1 fruit fly cellular context compared by ENCODE assay signal in the genomic region with DNA sequence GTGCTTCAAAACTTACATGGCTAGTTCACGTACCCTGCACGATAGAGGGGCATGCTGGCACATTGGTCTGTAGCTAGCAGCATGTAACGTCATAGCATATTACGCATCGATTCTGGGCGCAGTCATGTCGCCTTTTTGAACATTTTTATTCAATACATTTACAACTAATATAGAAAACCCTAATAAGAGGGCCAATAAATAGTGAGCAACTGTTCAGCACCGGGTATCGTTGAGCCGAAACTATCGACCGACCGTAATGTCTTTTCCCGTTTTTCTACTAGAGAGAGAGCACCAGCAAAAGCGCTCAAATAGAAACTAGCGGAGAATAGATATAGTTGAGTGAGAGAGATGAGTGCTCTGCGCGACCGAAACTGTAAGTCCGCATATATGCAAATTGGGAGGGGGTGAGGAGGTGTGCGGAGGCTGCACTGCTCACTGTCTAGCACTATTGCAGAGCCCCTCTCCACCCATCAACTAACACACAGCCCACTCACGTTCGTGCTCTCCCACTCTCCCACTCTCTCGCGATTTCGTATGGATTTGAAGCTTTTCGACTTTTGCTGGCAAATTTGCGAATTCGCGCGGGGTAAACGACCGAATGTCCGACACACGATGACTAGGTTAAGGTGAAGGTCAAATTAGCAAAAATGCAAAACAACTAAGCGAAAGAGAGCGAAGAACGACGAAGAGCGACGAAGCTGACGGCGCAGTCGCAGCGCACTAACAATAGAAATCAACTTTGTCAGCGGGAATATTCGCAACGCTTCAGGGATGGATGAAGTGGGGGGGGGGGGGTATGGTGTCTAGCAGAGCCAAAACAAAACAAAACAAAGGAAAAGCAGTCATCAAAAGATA.
TF ChIP-seq lines count a peak whose summit lies in the region.

No protein-coding gene starts in this region.

TF ChIP-seq in whole organism, embryonic, 481 proteins besides CTCF, POLR2A, EP300 and RAD21 (continued from another document and continues in another):
- TF ChIP-seq CG18619 (GFP tag; optimal IDR thresholded peaks at IDR 0.05; lab: Kevin White, UChicago) (peak; percentile 79), ac (GFP tag; optimal IDR thresholded peaks at IDR 0.05; lab: Kevin White, UChicago) (no peak), CG15011 (GFP tag; optimal IDR thresholded peaks at IDR 0.05; lab: Kevin White, UChicago) (peak; percentile 14), CG34422 (GFP tag; IDR thresholded peaks at IDR 0.05; lab: Robert Waterston, UW) (peak; percentile 86), NC2α (GFP tag; optimal IDR thresholded peaks at IDR 0.05; lab: Kevin White, UChicago) (peak; percentile 17), p53 (GFP tag; optimal IDR thresholded peaks at IDR 0.05; lab: Kevin White, UChicago) (peak; percentile 73), bigmax (GFP tag; optimal IDR thresholded peaks at IDR 0.05; lab: Kevin White, UChicago) (no peak), bab2 (GFP tag; optimal IDR thresholded peaks at IDR 0.05; lab: Kevin White, UChicago) (peak; percentile 84), D19A (tag; optimal IDR thresholded peaks at IDR 0.05; lab: Kevin White, UChicago) (peak; percentile 59), CG7372 (GFP tag; IDR thresholded peaks at IDR 0.05; lab: Robert Waterston, UW) (peak; percentile 50), HmgD (GFP tag; optimal IDR thresholded peaks at IDR 0.05; lab: Kevin White, UChicago) (peak; percentile 52), unc-4 (GFP tag; IDR thresholded peaks at IDR 0.05; lab: Robert Waterston, UW; ENCODE audit: partially characterized antibody) (0 out of 2 replicates have a peak, but pooled peaks have one; percentile 29), sens-2 (GFP tag; IDR thresholded peaks at IDR 0.05; lab: Robert Waterston, UW) (no peak), yki (optimal IDR thresholded peaks at IDR 0.05; lab: Kevin White, UChicago) (no peak), Bdp1 (GFP tag; optimal IDR thresholded peaks at IDR 0.05; lab: Kevin White, UChicago) (peak; percentile 46), CG18476 (GFP tag; optimal IDR thresholded peaks at IDR 0.05; lab: Kevin White, UChicago) (peak; percentile 71), oc (tag; optimal IDR thresholded peaks at IDR 0.05; lab: Kevin White, UChicago) (peak; percentile 59), Dfd (GFP tag; optimal IDR thresholded peaks at IDR 0.05; lab: Kevin White, UChicago) (no peak), exex (tag; optimal IDR thresholded peaks at IDR 0.05; lab: Kevin White, UChicago) (peak; percentile 21), CG5953 (GFP tag; IDR thresholded peaks at IDR 0.05; lab: Robert Waterston, UW) (peak; percentile 72), B-H1 (GFP tag; IDR thresholded peaks at IDR 0.05; lab: Robert Waterston, UW) (peak; percentile 78), CG13775 (GFP tag; optimal IDR thresholded peaks at IDR 0.05; lab: Kevin White, UChicago) (peak; percentile 69), CG4360 (GFP tag; IDR thresholded peaks at IDR 0.05; lab: Robert Waterston, UW) (no peak), Scr (GFP tag; IDR thresholded peaks at IDR 0.05; lab: Robert Waterston, UW; ENCODE audit: partially characterized antibody) (no peak), CG14710 (tag; optimal IDR thresholded peaks at IDR 0.05; lab: Kevin White, UChicago) (peak; percentile 9), CG2120 (GFP tag; optimal IDR thresholded peaks at IDR 0.05; lab: Kevin White, UChicago) (peak; percentile 95), Hsf (GFP tag; optimal IDR thresholded peaks at IDR 0.05; lab: Kevin White, UChicago) (peak; percentile 86), dm (GFP tag; optimal IDR thresholded peaks at IDR 0.05; lab: Kevin White, UChicago) (peak; percentile 61), Ptx1 (GFP tag; IDR thresholded peaks at IDR 0.05; lab: Robert Waterston, UW) (peak; percentile 90), CG15269 (tag; optimal IDR thresholded peaks at IDR 0.05; lab: Kevin White, UChicago) (peak; percentile 82), CG9876 (GFP tag; optimal IDR thresholded peaks at IDR 0.05; lab: Kevin White, UChicago) (peak; percentile 65), CG18262 (tag; optimal IDR thresholded peaks at IDR 0.05; lab: Kevin White, UChicago) (peak; percentile 62), CoRest (tag; optimal IDR thresholded peaks at IDR 0.05; lab: Kevin White, UChicago) (peak; percentile 83), CG12942 (GFP tag; optimal IDR thresholded peaks at IDR 0.05; lab: Kevin White, UChicago) (peak; percentile 75), stwl (tag; optimal IDR thresholded peaks at IDR 0.05; lab: Kevin White, UChicago) (no peak), MESR4 (GFP tag; optimal IDR thresholded peaks at IDR 0.05; lab: Kevin White, UChicago) (no peak), CG10431 (GFP tag; optimal IDR thresholded peaks at IDR 0.05; lab: Kevin White, UChicago) (peak; percentile 34), pnt (GFP tag; optimal IDR thresholded peaks at IDR 0.05; lab: Kevin White, UChicago) (peak; percentile 81), CG7963 (GFP tag; IDR thresholded peaks at IDR 0.05; lab: Robert Waterston, UW; ENCODE audit: partially characterized antibody) (no peak), ERR (GFP tag; optimal IDR thresholded peaks at IDR 0.05; lab: Kevin White, UChicago) (peak; percentile 72), lilli (GFP tag; optimal IDR thresholded peaks at IDR 0.05; lab: Kevin White, UChicago) (peak; percentile 91), CHES-1-like (GFP tag; optimal IDR thresholded peaks at IDR 0.05; lab: Kevin White, UChicago) (peak; percentile 80), crc (GFP tag; optimal IDR thresholded peaks at IDR 0.05; lab: Kevin White, UChicago) (peak; percentile 75), cato (GFP tag; optimal IDR thresholded peaks at IDR 0.05; lab: Kevin White, UChicago; ENCODE audit: borderline replicate concordance) (peak; percentile 62), pum (GFP tag; optimal IDR thresholded peaks at IDR 0.05; lab: Kevin White, UChicago) (peak; percentile 80), inv (GFP tag; IDR thresholded peaks at IDR 0.05; lab: Robert Waterston, UW; ENCODE audit: partially characterized antibody) (no peak), klu (GFP tag; IDR thresholded peaks at IDR 0.05; lab: Robert Waterston, UW) (peak; percentile 68), NfI (GFP tag; optimal IDR thresholded peaks at IDR 0.05; lab: Kevin White, UChicago) (peak; percentile 73), tna (GFP tag; IDR thresholded peaks at IDR 0.05; lab: Robert Waterston, UW; ENCODE audit: partially characterized antibody) (no peak), ase (GFP tag; IDR thresholded peaks at IDR 0.05; lab: Robert Waterston, UW) (peak; percentile 76; the same call in 2 of the 3 replicates), dati (GFP tag; IDR thresholded peaks at IDR 0.05; lab: Robert Waterston, UW) (no peak; the same call in 1 of the 2 replicates), insv (GFP tag; optimal IDR thresholded peaks at IDR 0.05; lab: Kevin White, UChicago) (no peak), br (optimal IDR thresholded peaks at IDR 0.05; lab: Kevin White, UChicago) (no peak), CG32772 (GFP tag; IDR thresholded peaks at IDR 0.05; lab: Robert Waterston, UW) (peak; percentile 74), CG17385 (GFP tag; optimal IDR thresholded peaks at IDR 0.05; lab: Kevin White, UChicago) (peak; percentile 59), peb (GFP tag; IDR thresholded peaks at IDR 0.05; lab: Robert Waterston, UW) (peak; percentile 74), CG6272 (GFP tag; IDR thresholded peaks at IDR 0.05; lab: Robert Waterston, UW) (peak; percentile 82), ssp (GFP tag; IDR thresholded peaks at IDR 0.05; lab: Robert Waterston, UW) (peak; percentile 73), Rx (GFP tag; IDR thresholded peaks at IDR 0.05; lab: Robert Waterston, UW) (peak; percentile 78), chinmo (GFP tag; IDR thresholded peaks at IDR 0.05; lab: Robert Waterston, UW; ENCODE audit: partially characterized antibody) (peak; percentile 82; the same call in 3 of the 4 replicates), otp (GFP tag; IDR thresholded peaks at IDR 0.05; lab: Robert Waterston, UW) (peak; percentile 41; the same call in 1 of the 3 replicates), Chrac-16 (GFP tag; optimal IDR thresholded peaks at IDR 0.05; lab: Kevin White, UChicago) (peak; percentile 83), Doc3 (GFP tag; IDR thresholded peaks at IDR 0.05; lab: Robert Waterston, UW; ENCODE audit: partially characterized antibody) (no peak), CG15601 (tag; optimal IDR thresholded peaks at IDR 0.05; lab: Kevin White, UChicago) (no peak), CG18764 (GFP tag; optimal IDR thresholded peaks at IDR 0.05; lab: Kevin White, UChicago) (peak; percentile 30), Hmx (GFP tag; optimal IDR thresholded peaks at IDR 0.05; lab: Kevin White, UChicago) (peak; percentile 52), sob (GFP tag; IDR thresholded peaks at IDR 0.05; lab: Robert Waterston, UW) (peak; percentile 88), ci (GFP tag; IDR thresholded peaks at IDR 0.05; lab: Robert Waterston, UW) (peak; percentile 75; the same call in 2 of the 3 replicates), Dek (tag; optimal IDR thresholded peaks at IDR 0.05; lab: Kevin White, UChicago) (peak; percentile 69), CG6791 (GFP tag; IDR thresholded peaks at IDR 0.05; lab: Robert Waterston, UW; ENCODE audit: partially characterized antibody) (no peak), sug (tag; optimal IDR thresholded peaks at IDR 0.05; lab: Kevin White, UChicago) (peak; percentile 63), CG1792 (GFP tag; optimal IDR thresholded peaks at IDR 0.05; lab: Kevin White, UChicago) (peak; percentile 79), disco-r (GFP tag; optimal IDR thresholded peaks at IDR 0.05; lab: Kevin White, UChicago) (peak; percentile 62), sim (GFP tag; IDR thresholded peaks at IDR 0.05; lab: Robert Waterston, UW) (no peak), CG12104 (GFP tag; optimal IDR thresholded peaks at IDR 0.05; lab: Kevin White, UChicago) (no peak), zf30C (GFP tag; optimal IDR thresholded peaks at IDR 0.05; lab: Kevin White, UChicago) (no peak), org-1 (GFP tag; optimal IDR thresholded peaks at IDR 0.05; lab: Kevin White, UChicago) (peak; percentile 71), Hr39 (optimal IDR thresholded peaks at IDR 0.05; lab: Kevin White, UChicago) (no peak), onecut (GFP tag; IDR thresholded peaks at IDR 0.05; lab: Robert Waterston, UW) (peak; percentile 50), Rfx (GFP tag; IDR thresholded peaks at IDR 0.05; lab: Robert Waterston, UW) (peak; percentile 91), Poxn (GFP tag; IDR thresholded peaks at IDR 0.05; lab: Robert Waterston, UW) (0 out of 2 replicates have a peak, but pooled peaks have one; percentile 4), CG9932 (GFP tag; IDR thresholded peaks at IDR 0.05; lab: Robert Waterston, UW) (peak; percentile 89), Max (GFP tag; optimal IDR thresholded peaks at IDR 0.05; lab: Kevin White, UChicago) (peak; percentile 62), Gsc (GFP tag; IDR thresholded peaks at IDR 0.05; lab: Robert Waterston, UW) (peak; percentile 48; the same call in 1 of the 2 replicates), emc (GFP tag; optimal IDR thresholded peaks at IDR 0.05; lab: Kevin White, UChicago) (peak; percentile 63), Ets65A (GFP tag; lab: Kevin White, UChicago) (peak; percentile 97), Stat92E (GFP tag; optimal IDR thresholded peaks at IDR 0.05; lab: Kevin White, UChicago) (no peak), danr (GFP tag; IDR thresholded peaks at IDR 0.05; lab: Robert Waterston, UW) (peak; percentile 65), PHDP (tag; optimal IDR thresholded peaks at IDR 0.05; lab: Kevin White, UChicago) (peak; percentile 87), CG11247 (GFP tag; IDR thresholded peaks at IDR 0.05; lab: Robert Waterston, UW) (peak; percentile 81), al (GFP tag; IDR thresholded peaks at IDR 0.05; lab: Robert Waterston, UW) (peak; percentile 87), CG11695 (GFP tag; IDR thresholded peaks at IDR 0.05; lab: Robert Waterston, UW) (peak; percentile 80), CG9817 (tag; optimal IDR thresholded peaks at IDR 0.05; lab: Kevin White, UChicago) (peak; percentile 80), CG16813 (GFP tag; IDR thresholded peaks at IDR 0.05; lab: Robert Waterston, UW; ENCODE audit: partially characterized antibody) (no peak), Dad (GFP tag; optimal IDR thresholded peaks at IDR 0.05; lab: Kevin White, UChicago) (peak; percentile 81), Kr (GFP tag; optimal IDR thresholded peaks at IDR 0.05; lab: Kevin White, UChicago) (no peak), hkb (optimal IDR thresholded peaks at IDR 0.05; lab: Kevin White, UChicago) (no peak), hkb (GFP tag; IDR thresholded peaks at IDR 0.05; lab: Robert Waterston, UW) (peak; percentile 81), Optix (GFP tag; IDR thresholded peaks at IDR 0.05; lab: Robert Waterston, UW) (peak; percentile 79; the same call in 2 of the 3 replicates), Ssrp (tag; optimal IDR thresholded peaks at IDR 0.05; lab: Kevin White, UChicago) (peak; percentile 69), CG9215 (GFP tag; IDR thresholded peaks at IDR 0.05; lab: Robert Waterston, UW) (peak; percentile 87), Lhr (GFP tag; optimal IDR thresholded peaks at IDR 0.05; lab: Kevin White, UChicago) (peak; percentile 16), CG8388 (GFP tag; optimal IDR thresholded peaks at IDR 0.05; lab: Kevin White, UChicago) (peak; percentile 60), eyg (GFP tag; optimal IDR thresholded peaks at IDR 0.05; lab: Kevin White, UChicago) (peak; percentile 43), Dp (GFP tag; optimal IDR thresholded peaks at IDR 0.05; lab: Kevin White, UChicago) (no peak), CG14667 (GFP tag; IDR thresholded peaks at IDR 0.05; lab: Robert Waterston, UW) (peak; percentile 66), ab (GFP tag; optimal IDR thresholded peaks at IDR 0.05; lab: Kevin White, UChicago) (peak; percentile 72), CG11456 (GFP tag; IDR thresholded peaks at IDR 0.05; lab: Robert Waterston, UW) (peak; percentile 75), CG4854 (GFP tag; optimal IDR thresholded peaks at IDR 0.05; lab: Kevin White, UChicago) (no peak), HLH54F (GFP tag; optimal IDR thresholded peaks at IDR 0.05; lab: Kevin White, UChicago) (peak; percentile 90), cg (GFP tag; optimal IDR thresholded peaks at IDR 0.05; lab: Kevin White, UChicago) (no peak), CG10979 (tag; optimal IDR thresholded peaks at IDR 0.05; lab: Kevin White, UChicago) (peak; percentile 52), vfl (GFP tag; optimal IDR thresholded peaks at IDR 0.05; lab: Kevin White, UChicago) (peak; percentile 65), CrebB (tag; optimal IDR thresholded peaks at IDR 0.05; lab: Kevin White, UChicago) (peak; percentile 29), CG33213 (GFP tag; optimal IDR thresholded peaks at IDR 0.05; lab: Kevin White, UChicago) (peak; percentile 71), CG14014 (GFP tag; IDR thresholded peaks at IDR 0.05; lab: Robert Waterston, UW) (peak; percentile 82), gsb (GFP tag; IDR thresholded peaks at IDR 0.05; lab: Robert Waterston, UW) (peak; percentile 68), Asciz (GFP tag; optimal IDR thresholded peaks at IDR 0.05; lab: Kevin White, UChicago) (peak; percentile 49), Trl (optimal IDR thresholded peaks at IDR 0.05; lab: Kevin White, UChicago) (peak; percentile 57 to 73), Trl (GFP tag; optimal IDR thresholded peaks at IDR 0.05; lab: Kevin White, UChicago) (peak; percentile 62)
